Fruit fly (Drosophila melanogaster) whole organism, wandering third instar larva: ENCODE data around the gene Rheb.

Experiments used
- brk ChIP-seq: fragments of 200-800 bp; sonication (Bioruptor generic); optimal IDR thresholded peaks from 2 replicates; lab custom pipeline; 2016; ENCODE audit warnings: missing biosample characterization, mild to moderate bottlenecking, missing genetic modification characterization
- jim ChIP-seq: fragments of 175-275, 200-325 bp; sonication (Bioruptor generic); optimal IDR thresholded peaks from 2 replicates; lab custom pipeline; 2016; ENCODE audit warnings: missing biosample characterization, mild to moderate bottlenecking, missing genetic modification characterization
- lola ChIP-seq: fragments of >200 bp; optimal IDR thresholded peaks from 2 replicates; lab custom pipeline; 2017; ENCODE audit warnings: missing biosample characterization, missing genetic modification characterization

dm6 chr3R:5565623-5566022 lies 3.1 kb upstream of the Rheb start:
- TF ChIP-seq brk (GFP tag; lab: Kevin White, UChicago) (no peak), lola (GFP tag; lab: Kevin White, UChicago) (no peak), jim (GFP tag; lab: Kevin White, UChicago) (no peak)
